Worm (Caenorhabditis elegans) whole organism, late embryonic: ENCODE results near the gene F29G6.1.

Experiments used
- C38D4.7 ChIP-seq: fragments of 200-800 bp; sonication (Bioruptor generic); optimal IDR thresholded peaks from 2 replicates; lab custom pipeline; 2018; ENCODE audit warnings: mild to moderate bottlenecking, missing genetic modification characterization, moderate library complexity, missing compliant biosample characterization
- elt-2 ChIP-seq: sonication (generic microtip); optimal IDR thresholded peaks from 2 replicates; lab custom pipeline; 2016; ENCODE audit warnings: missing genetic modification reagents, missing genetic modification characterization, missing compliant biosample characterization
- ets-4 ChIP-seq: sonication (generic microtip); optimal IDR thresholded peaks from 2 replicates; lab custom pipeline; 2016; ENCODE audit warnings: missing genetic modification characterization, missing compliant biosample characterization
- fkh-10 ChIP-seq: fragments of 150-350 bp; optimal IDR thresholded peaks from 2 replicates; lab custom pipeline; 2014; ENCODE audit warnings: missing biosample characterization, missing genetic modification reagents, missing genetic modification characterization
- mec-3 ChIP-seq: sonication (generic microtip); optimal IDR thresholded peaks from 2 replicates; lab custom pipeline; 2016; ENCODE audit warnings: borderline replicate concordance, missing genetic modification characterization, missing compliant biosample characterization
- nhr-11 ChIP-seq: fragments of 150-350 bp; optimal IDR thresholded peaks from 2 replicates; lab custom pipeline; 2014; ENCODE audit warnings: missing biosample characterization, missing genetic modification characterization
- pag-3 ChIP-seq: sonication (generic microtip); optimal IDR thresholded peaks from 2 replicates; lab custom pipeline; 2016; ENCODE audit warnings: missing compliant biosample characterization, missing genetic modification characterization, borderline replicate concordance
- pha-4 ChIP-seq: fragments of 150-350 bp; optimal IDR thresholded peaks from 2 replicates; lab custom pipeline; 2018; ENCODE audit warnings: missing biosample characterization, missing genetic modification reagents, missing genetic modification characterization
- unc-86 ChIP-seq: sonication (generic microtip); optimal IDR thresholded peaks from 2 replicates; lab custom pipeline; 2016; ENCODE audit warnings: missing genetic modification characterization, missing compliant biosample characterization

- no peak for TF ChIP-seq C38D4.7 (GFP tag; lab: Kevin White, UChicago)
- no peak for TF ChIP-seq pag-3 (tag; lab: Kevin White, UChicago)
- TF ChIP-seq ets-4 (tag; lab: Kevin White, UChicago) = no peak
- no peak for TF ChIP-seq fkh-10 (GFP tag; lab: Kevin White, UChicago)
- TF ChIP-seq pha-4 (tag; lab: Kevin White, UChicago) = no peak
- no peak for TF ChIP-seq nhr-11
- TF ChIP-seq elt-2 (tag; lab: Kevin White, UChicago) = no peak
- TF ChIP-seq mec-3 (tag; lab: Kevin White, UChicago) = no peak
- no peak for TF ChIP-seq unc-86
Measured at ce11 chrX:11452316-11452715, 49.8 kb upstream of the F29G6.1 start.
